Fruit fly (Drosophila melanogaster): ENCODE data around the gene pdgy.

dm6 chrX:14931296-14931695, 22.0 kb downstream of the pdgy start:
- TF ChIP-seq eyg (GFP tag; optimal IDR thresholded peaks at IDR 0.05) (no peak), sr (GFP tag; IDR thresholded peaks at IDR 0.05) (no peak), CG16779 (GFP tag; IDR thresholded peaks at IDR 0.05) (no peak), h (optimal IDR thresholded peaks at IDR 0.05) (no peak)

All from whole organism, embryonic.